Fruit fly (Drosophila melanogaster) whole organism, prepupa: ENCODE data around the gene Wdr33.
A peak's percentile ranks its signal among the peaks of the same experiment; 100 is the strongest.

Source experiments
- CG10669 ChIP-seq: fragments of 200-800 bp; sonication (Bioruptor generic); optimal IDR thresholded peaks from 3 replicates; lab custom pipeline; 2018; ENCODE audit warnings: missing biosample characterization, mild to moderate bottlenecking, missing genetic modification characterization, moderate library complexity
- CG11294 ChIP-seq: fragments of 200-800 bp; sonication (Bioruptor generic); IDR thresholded peaks from 2 replicates; pipeline ENCODE4 v1.3.6; 2022; ENCODE audit warnings: missing biosample characterization, missing genetic modification characterization
- CG11762 ChIP-seq: fragments of 200-800 bp; sonication (Bioruptor generic); optimal IDR thresholded peaks from 3 replicates; lab custom pipeline; 2016; ENCODE audit warnings: missing biosample characterization, missing genetic modification characterization; ENCODE audit not compliant: insufficient read depth
- CG11902 ChIP-seq: fragments of 200-800 bp; sonication (Bioruptor generic); optimal IDR thresholded peaks from 3 replicates; lab custom pipeline; 2016; ENCODE audit warnings: missing biosample characterization, missing genetic modification characterization
- CG15336 ChIP-seq: fragments of 200-800 bp; sonication (Bioruptor generic); IDR thresholded peaks from 2 replicates; pipeline ENCODE4 v1.3.6; 2022; ENCODE audit warnings: missing biosample characterization, missing genetic modification characterization
- CG1621 ChIP-seq: fragments of 200-800 bp; sonication (Bioruptor generic); optimal IDR thresholded peaks from 3 replicates; lab custom pipeline; 2018; ENCODE audit warnings: missing biosample characterization, mild to moderate bottlenecking, missing genetic modification characterization
- CG16779 ChIP-seq: fragments of 200-800 bp; sonication (Bioruptor generic); optimal IDR thresholded peaks from 3 replicates; lab custom pipeline; 2017; ENCODE audit warnings: missing biosample characterization, mild to moderate bottlenecking, missing genetic modification characterization
- CG3032 ChIP-seq: fragments of 200-800 bp; optimal IDR thresholded peaks from 2 replicates; lab custom pipeline; 2019; ENCODE audit warnings: missing biosample characterization, mild to moderate bottlenecking, missing genetic modification characterization, moderate library complexity
- CG34406 ChIP-seq: fragments of 200-800 bp; sonication (Bioruptor generic); optimal IDR thresholded peaks from 3 replicates; lab custom pipeline; 2016; ENCODE audit warnings: missing biosample characterization, missing genetic modification characterization
- CG3919 ChIP-seq: fragments of 200-800 bp; sonication (Bioruptor generic); optimal IDR thresholded peaks from 3 replicates; lab custom pipeline; 2016; ENCODE audit warnings: missing biosample characterization, missing genetic modification characterization
- CG6163 ChIP-seq: fragments of 200-800 bp; sonication (Bioruptor generic); IDR thresholded peaks from 3 replicates; pipeline ENCODE4 v1.3.6; 2022; ENCODE audit warnings: missing biosample characterization, missing genetic modification characterization
- CG6276 ChIP-seq: fragments of 200-800 bp; sonication (Bioruptor generic); optimal IDR thresholded peaks from 2 replicates; lab custom pipeline; 2017; ENCODE audit warnings: missing biosample characterization, mild to moderate bottlenecking, missing genetic modification characterization
- CG6792 ChIP-seq: fragments of 200-800 bp; sonication (Bioruptor generic); optimal IDR thresholded peaks from 3 replicates; lab custom pipeline; 2016; ENCODE audit warnings: missing biosample characterization, missing genetic modification characterization
- CG6808 ChIP-seq: fragments of 200-800 bp; sonication (Bioruptor generic); optimal IDR thresholded peaks from 3 replicates; lab custom pipeline; 2017; ENCODE audit warnings: missing biosample characterization, missing genetic modification characterization, mild to moderate bottlenecking, moderate library complexity, missing genetic modification reagents
- CG6854 ChIP-seq: fragments of 200-800 bp; sonication (Bioruptor generic); optimal IDR thresholded peaks from 2 replicates; lab custom pipeline; 2017; ENCODE audit warnings: missing biosample characterization, mild to moderate bottlenecking, missing genetic modification characterization
- CG7368 ChIP-seq: fragments of 200-800 bp; sonication (Bioruptor generic); optimal IDR thresholded peaks from 3 replicates; lab custom pipeline; 2016; ENCODE audit warnings: missing biosample characterization, missing genetic modification characterization
- CG8319 ChIP-seq: fragments of 200-800 bp; sonication (Bioruptor generic); optimal IDR thresholded peaks from 3 replicates; lab custom pipeline; 2016; ENCODE audit warnings: missing biosample characterization, missing genetic modification characterization
- CG9139 ChIP-seq: fragments of 200-800 bp; sonication (Bioruptor generic); optimal IDR thresholded peaks from 3 replicates; lab custom pipeline; 2017; ENCODE audit warnings: missing biosample characterization, mild to moderate bottlenecking, missing genetic modification characterization
- Eip78C ChIP-seq: fragments of 200-800 bp; sonication (Bioruptor generic); peaks from one replicate; lab custom pipeline; 2016; ENCODE audit warnings: missing biosample characterization, missing genetic modification characterization
- Eip93F ChIP-seq: fragments of 200-800 bp; sonication (Bioruptor generic); optimal IDR thresholded peaks from 2 replicates; lab custom pipeline; 2016; ENCODE audit warnings: missing biosample characterization, mild to moderate bottlenecking, missing genetic modification characterization
- Ets96B ChIP-seq: fragments of 200-800 bp; optimal IDR thresholded peaks from 2 replicates; lab custom pipeline; 2019; ENCODE audit warnings: missing biosample characterization, mild to moderate bottlenecking, missing genetic modification characterization, moderate library complexity
- Hr38 ChIP-seq: sonication (Bioruptor generic); optimal IDR thresholded peaks from 2 replicates; lab custom pipeline; 2016; ENCODE audit warnings: missing biosample characterization, missing genetic modification characterization
- Hr39 ChIP-seq: fragments of 200-800 bp; sonication (Bioruptor generic); optimal IDR thresholded peaks from 2 replicates; lab custom pipeline; 2016; ENCODE audit warnings: missing biosample characterization, missing genetic modification characterization
- Lpt ChIP-seq: fragments of 200-800 bp; sonication (Bioruptor generic); optimal IDR thresholded peaks from 3 replicates; lab custom pipeline; 2016; ENCODE audit warnings: missing biosample characterization, missing genetic modification characterization
- OdsH ChIP-seq: fragments of 200-800 bp; sonication (Bioruptor generic); optimal IDR thresholded peaks from 3 replicates; lab custom pipeline; 2016; ENCODE audit warnings: missing biosample characterization, missing genetic modification characterization
- Smox ChIP-seq: fragments of 200-800 bp; sonication (Bioruptor generic); optimal IDR thresholded peaks from 3 replicates; lab custom pipeline; 2016; ENCODE audit warnings: missing biosample characterization, missing genetic modification characterization
- Sox102F ChIP-seq: fragments of 200-800 bp; sonication (Bioruptor generic); optimal IDR thresholded peaks from 2 replicates; lab custom pipeline; 2016; ENCODE audit warnings: missing biosample characterization, mild to moderate bottlenecking, missing genetic modification characterization
- dac ChIP-seq: fragments of 200-800 bp; sonication (Bioruptor generic); optimal IDR thresholded peaks from 2 replicates; lab custom pipeline; 2017; ENCODE audit warnings: missing biosample characterization, mild to moderate bottlenecking, missing genetic modification characterization
- dsx ChIP-seq: fragments of 200-800 bp; optimal IDR thresholded peaks from 3 replicates; lab custom pipeline; 2019; ENCODE audit warnings: missing biosample characterization, mild to moderate bottlenecking, missing genetic modification characterization, moderate library complexity; ENCODE audit not compliant: poor library complexity, severe bottlenecking
- eg ChIP-seq: fragments of 200-800 bp; sonication (Bioruptor generic); IDR thresholded peaks from 3 replicates; pipeline ENCODE4 v1.3.6; 2022; ENCODE audit warnings: missing biosample characterization, missing genetic modification characterization
- esn ChIP-seq: fragments of 200-800 bp; sonication (Bioruptor generic); optimal IDR thresholded peaks from 2 replicates; lab custom pipeline; 2016; ENCODE audit warnings: missing biosample characterization, mild to moderate bottlenecking, missing genetic modification characterization, moderate library complexity
- fd59A ChIP-seq: fragments of 200-800 bp; sonication (Bioruptor generic); optimal IDR thresholded peaks from 2 replicates; lab custom pipeline; 2017; ENCODE audit warnings: missing biosample characterization, mild to moderate bottlenecking, missing genetic modification characterization, missing genetic modification reagents
- fd85E ChIP-seq: fragments of 200-800 bp; sonication (Bioruptor generic); optimal IDR thresholded peaks from 3 replicates; lab custom pipeline; 2016; ENCODE audit warnings: missing biosample characterization, missing genetic modification characterization
- net ChIP-seq: fragments of 200-800 bp; sonication (Bioruptor generic); optimal IDR thresholded peaks from 3 replicates; lab custom pipeline; 2016; ENCODE audit warnings: missing biosample characterization, missing genetic modification characterization
- salr ChIP-seq, 2 experiments: fragments of 200-800 bp; sonication (Bioruptor generic); optimal IDR thresholded peaks; 3 replicates each; lab custom pipeline; 2016 to 2018; ENCODE audit warnings: missing biosample characterization in 2 of 2, missing genetic modification characterization in 2 of 2, mild to moderate bottlenecking in 1 of 2
- spab ChIP-seq: fragments of 200-800 bp; sonication (Bioruptor generic); optimal IDR thresholded peaks from 2 replicates; lab custom pipeline; 2017; ENCODE audit warnings: missing biosample characterization, mild to moderate bottlenecking, missing genetic modification characterization, missing genetic modification reagents
- topi ChIP-seq: fragments of 200-800 bp; sonication (Bioruptor generic); optimal IDR thresholded peaks from 3 replicates; lab custom pipeline; 2016; ENCODE audit warnings: missing biosample characterization, missing genetic modification characterization
- vri ChIP-seq: fragments of 200-800 bp; sonication (Bioruptor generic); optimal IDR thresholded peaks from 3 replicates; lab custom pipeline; 2016; ENCODE audit warnings: missing biosample characterization, mild to moderate bottlenecking, missing genetic modification characterization

Gene Wdr33

dm6 chr3R:5648569-5649476, 11.6 kb upstream of the Wdr33 start, which contains the start of the genes MTA1-like and Sec23 (continued):
- peak; percentile 35 to 59 for TF ChIP-seq salr (GFP tag; optimal IDR thresholded peaks at IDR 0.05; lab: Kevin White, UChicago)
- 0 out of 3 replicates have a peak, but pooled peaks have one; percentile 38 for TF ChIP-seq eg (GFP tag; lab: Robert Waterston, UW)
- TF ChIP-seq CG6854 (GFP tag; lab: Kevin White, UChicago) = peak; percentile 12
- 0 out of 2 replicates have a peak, but pooled peaks have one; percentile 11 for TF ChIP-seq CG11294
- TF ChIP-seq topi (GFP tag; lab: Kevin White, UChicago) = peak; percentile 40
- TF ChIP-seq esn = peak; percentile 73
- peak; percentile 54 for TF ChIP-seq CG3032 (tag; lab: Kevin White, UChicago)
- peak; percentile 44 for TF ChIP-seq Ets96B (tag; lab: Kevin White, UChicago)
- TF ChIP-seq CG6792 = peak; percentile 58
- TF ChIP-seq OdsH (GFP tag; lab: Kevin White, UChicago) = peak; percentile 76
- TF ChIP-seq CG10669 = peak; percentile 21
- peak; percentile 45 for TF ChIP-seq Smox (GFP tag; lab: Kevin White, UChicago)
- TF ChIP-seq CG6808 (GFP tag; lab: Kevin White, UChicago) = no peak
- TF ChIP-seq fd59A = peak; percentile 18
- TF ChIP-seq CG16779 = no peak
- no peak for TF ChIP-seq Eip93F (GFP tag; lab: Kevin White, UChicago)
- TF ChIP-seq CG6276 (GFP tag; lab: Kevin White, UChicago) = no peak
- TF ChIP-seq CG9139 = no peak
- TF ChIP-seq Sox102F (GFP tag; lab: Kevin White, UChicago) = peak; percentile 58
- peak; percentile 29 for TF ChIP-seq CG11762
- TF ChIP-seq CG34406 = peak; percentile 50
- TF ChIP-seq vri (GFP tag; lab: Kevin White, UChicago) = peak; percentile 28
- TF ChIP-seq dsx (GFP tag; lab: Kevin White, UChicago) = peak; percentile 48
- TF ChIP-seq fd85E = no peak
- TF ChIP-seq dac = no peak
- TF ChIP-seq CG1621 = no peak

- TF ChIP-seq esn (no peak), Sox102F (GFP tag; lab: Kevin White, UChicago) (no peak), spab (GFP tag; lab: Kevin White, UChicago) (no peak), Lpt (GFP tag; lab: Kevin White, UChicago) (no peak), CG3919 (GFP tag; lab: Kevin White, UChicago) (no peak), CG7368 (GFP tag; lab: Kevin White, UChicago) (no peak), CG16779 (no peak), Eip78C (no peak)
Observed at dm6 chr3R:5649903-5650302, 10.5 kb upstream of the Wdr33 start.

- TF ChIP-seq CG15336 (GFP tag; lab: Robert Waterston, UW) (no peak), Hr39 (no peak), net (GFP tag; lab: Kevin White, UChicago) (no peak), CG8319 (GFP tag; lab: Kevin White, UChicago) (no peak), CG9139 (no peak), CG6276 (GFP tag; lab: Kevin White, UChicago) (no peak), Ets96B (tag; lab: Kevin White, UChicago) (no peak), spab (GFP tag; lab: Kevin White, UChicago) (no peak), CG34406 (no peak), CG11902 (GFP tag; lab: Kevin White, UChicago) (no peak), CG6808 (GFP tag; lab: Kevin White, UChicago) (no peak), CG11762 (no peak), OdsH (GFP tag; lab: Kevin White, UChicago) (no peak), Hr38 (GFP tag; lab: Kevin White, UChicago) (no peak), topi (GFP tag; lab: Kevin White, UChicago) (no peak), CG6163 (no peak), fd59A (no peak), Sox102F (GFP tag; lab: Kevin White, UChicago) (no peak)
Observed at dm6 chr3R:5653887-5654286, 6.5 kb upstream of the Wdr33 start.
